Worm (Caenorhabditis elegans) whole organism, midembryonic: Measurements from ENCODE around the gene C49C3.20.

Source experiments
- T22C8.4 ChIP-seq: fragments of 200-800 bp; sonication (Bioruptor generic); IDR thresholded peaks from 2 replicates; pipeline ENCODE4 v1.3.6; 2022; ENCODE audit warnings: missing genetic modification characterization, missing compliant biosample characterization
- flt-1 ChIP-seq: fragments of 200-800 bp; sonication (Bioruptor generic); IDR thresholded peaks from 2 replicates; pipeline ENCODE4 v1.3.6; 2022; ENCODE audit warnings: missing genetic modification characterization, missing compliant biosample characterization
- klf-2 ChIP-seq: fragments of 200-800 bp; sonication (Bioruptor generic); conservative IDR thresholded peaks from 2 replicates; pipeline ENCODE4 v1.3.6; 2022; ENCODE audit warnings: missing genetic modification reagents, missing genetic modification characterization, missing compliant biosample characterization
- med-1 ChIP-seq: sonication (generic microtip); optimal IDR thresholded peaks from 2 replicates; lab custom pipeline; 2017; ENCODE audit warnings: missing genetic modification characterization, mild to moderate bottlenecking, missing compliant biosample characterization, antibody characterized with exemption, missing genetic modification reagents; ENCODE audit not compliant: insufficient read depth
- tab-1 ChIP-seq: fragments of 200-800 bp; sonication (Bioruptor generic); IDR thresholded peaks from 2 replicates; pipeline ENCODE4 v1.3.6; 2022; ENCODE audit warnings: missing genetic modification characterization, missing compliant biosample characterization

DNA sequence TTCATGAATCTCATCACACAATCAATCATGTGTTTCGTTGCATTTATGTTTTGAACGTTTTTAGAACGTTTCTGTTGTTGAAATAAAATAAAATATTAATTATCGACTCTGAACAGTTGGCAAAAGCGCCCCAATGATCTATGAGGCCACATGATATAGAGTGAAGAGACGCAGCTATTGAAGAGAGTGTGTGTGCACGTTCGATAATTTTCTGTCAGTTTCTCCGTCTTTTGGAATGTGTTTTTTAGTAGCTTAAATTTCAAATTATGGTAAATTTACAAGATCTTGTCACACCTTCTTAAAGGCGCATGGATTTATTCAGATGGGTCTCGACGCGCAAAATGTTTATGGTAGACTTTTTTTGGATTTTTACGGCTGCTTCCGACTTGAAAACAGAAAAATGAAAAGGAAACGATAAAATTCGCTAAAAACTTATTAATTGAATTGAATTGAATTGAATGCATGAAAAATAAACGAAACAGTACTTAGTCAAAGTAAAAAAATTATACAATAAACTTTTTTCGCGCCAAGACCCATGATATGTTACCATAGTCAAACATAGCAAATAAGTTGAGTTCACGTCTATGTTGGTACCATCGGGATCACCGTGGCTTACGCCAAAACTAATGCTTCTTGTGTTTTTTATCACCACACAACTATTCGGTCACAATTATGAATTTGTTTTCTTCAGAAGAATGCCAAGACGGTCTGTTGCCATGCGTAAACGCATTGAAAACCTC lies 17.4 kb upstream of the C49C3.20 start, which contains the start of gene C49C3.15:
- TF ChIP-seq T22C8.4 (no peak), tab-1 (GFP tag; lab: Robert Waterston, UW) (no peak), med-1 (GFP tag; lab: Kevin White, UChicago) (no peak), flt-1 (GFP tag; lab: Robert Waterston, UW) (no peak), klf-2 (GFP tag; lab: Robert Waterston, UW) (no peak)
